Worm (Caenorhabditis elegans): ENCODE measurements around the gene C16A3.5.

C16A3.5 gene

DNA sequence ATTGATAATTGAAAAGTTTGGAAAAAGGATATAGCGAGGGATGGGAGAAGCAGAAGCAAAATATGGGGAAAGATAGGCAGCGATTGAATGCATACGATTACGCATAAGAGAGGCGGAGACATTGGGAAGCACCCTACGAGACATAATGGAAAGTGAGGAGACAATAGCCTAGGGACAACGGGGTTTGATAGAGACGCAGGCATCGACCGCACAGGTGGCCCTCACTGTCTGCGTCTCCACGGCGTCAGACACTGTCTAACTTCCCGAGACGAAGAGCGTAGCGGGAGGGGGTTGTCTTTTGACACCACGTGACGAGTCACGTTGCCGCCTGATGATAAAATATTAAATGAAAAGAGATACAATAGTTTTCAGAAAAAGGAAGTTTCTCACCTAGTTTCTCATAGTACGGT, 40.4 kb downstream of the C16A3.5 start (continued):
- TF ChIP-seq tlf-1 (GFP tag; optimal IDR thresholded peaks at IDR 0.05) = peak; percentile 84
- no peak for TF ChIP-seq snpc-1.1 (tag; optimal IDR thresholded peaks at IDR 0.05; ENCODE audit: insufficient read depth)
- TF ChIP-seq lin-40 (tag; optimal IDR thresholded peaks at IDR 0.05) = peak; percentile 90
- peak; percentile 63 for TF ChIP-seq ztf-3 (GFP tag; optimal IDR thresholded peaks at IDR 0.05)
- no peak for TF ChIP-seq ztf-6 (GFP tag; IDR thresholded peaks at IDR 0.05)
- TF ChIP-seq B0261.1 (tag; optimal IDR thresholded peaks at IDR 0.05) = no peak
- TF ChIP-seq athp-1 (tag; optimal IDR thresholded peaks at IDR 0.05) = no peak
- TF ChIP-seq nfyb-1 (GFP tag; IDR thresholded peaks at IDR 0.05) = peak; percentile 90
- TF ChIP-seq akir-1 (GFP tag; optimal IDR thresholded peaks at IDR 0.05) = no peak
- no peak for TF ChIP-seq egl-18 (GFP tag; IDR thresholded peaks at IDR 0.05)
- TF ChIP-seq unc-130 (GFP tag; optimal IDR thresholded peaks at IDR 0.05) = no peak
- TF ChIP-seq ztf-26 (tag; optimal IDR thresholded peaks at IDR 0.05) = peak; percentile 88
- TF ChIP-seq ceh-27 (GFP tag; optimal IDR thresholded peaks at IDR 0.05) = peak; percentile 56
- TF ChIP-seq F33H1.4 (GFP tag; IDR thresholded peaks at IDR 0.05) = no peak
- no peak for TF ChIP-seq sea-2 (GFP tag; IDR thresholded peaks at IDR 0.05)
- TF ChIP-seq pbrm-1 (GFP tag; IDR thresholded peaks at IDR 0.05) = peak; percentile 80
- TF ChIP-seq ztf-22 (GFP tag; optimal IDR thresholded peaks at IDR 0.05) = peak; percentile 60
- no peak for TF ChIP-seq ceh-40 (GFP tag; IDR thresholded peaks at IDR 0.05)
- no peak for TF ChIP-seq cebp-2 (GFP tag; IDR thresholded peaks at IDR 0.05)
- TF ChIP-seq nfya-1 (tag; optimal IDR thresholded peaks at IDR 0.05; ENCODE audit: borderline replicate concordance, insufficient read depth) = no peak
- no peak for TF ChIP-seq F49E8.2 (tag; optimal IDR thresholded peaks at IDR 0.05; ENCODE audit: insufficient read depth)
- TF ChIP-seq snpc-1.3 (tag; optimal IDR thresholded peaks at IDR 0.05; ENCODE audit: insufficient read depth) = no peak
- peak; percentile 91 for TF ChIP-seq egl-44 (GFP tag; IDR thresholded peaks at IDR 0.05)
- peak; percentile 71 for TF ChIP-seq lin-54 (GFP tag; optimal IDR thresholded peaks at IDR 0.05)
- no peak for TF ChIP-seq efl-1 (GFP tag; optimal IDR thresholded peaks at IDR 0.05)
- TF ChIP-seq hmg-20 (GFP tag; IDR thresholded peaks at IDR 0.05) = peak; percentile 24; the same call in 1 of the 2 replicates
- TF ChIP-seq K11D2.4 (GFP tag; IDR thresholded peaks at IDR 0.05) = peak; percentile 85
- TF ChIP-seq hlh-26 (GFP tag; conservative IDR thresholded peaks at IDR 0.05) = no peak
- no peak for TF ChIP-seq B0035.1 (tag; optimal IDR thresholded peaks at IDR 0.05)
- TF ChIP-seq T26A5.8 (tag; optimal IDR thresholded peaks at IDR 0.05) = no peak
- TF ChIP-seq F39B2.1 (GFP tag; IDR thresholded peaks at IDR 0.05) = no peak
- peak; percentile 60 for TF ChIP-seq Y56A3A.18 (GFP tag; IDR thresholded peaks at IDR 0.05)
- TF ChIP-seq B0019.2 (GFP tag; conservative IDR thresholded peaks at IDR 0.05) = no peak
- TF ChIP-seq madf-10 (tag; optimal IDR thresholded peaks at IDR 0.05) = peak; percentile 60
- no peak for TF ChIP-seq rec-8 (tag; optimal IDR thresholded peaks at IDR 0.05)
- TF ChIP-seq nfya-2 (GFP tag; IDR thresholded peaks at IDR 0.05) = no peak
- TF ChIP-seq ztf-25 (GFP tag; IDR thresholded peaks at IDR 0.05) = no peak
- TF ChIP-seq ztf-18 (tag; optimal IDR thresholded peaks at IDR 0.05) = peak; percentile 38
- no peak for TF ChIP-seq F57A8.1 (GFP tag; optimal IDR thresholded peaks at IDR 0.05)
- TF ChIP-seq lag-1 (GFP tag; IDR thresholded peaks at IDR 0.05) = no peak
- no peak for TF ChIP-seq ceh-79 (tag; optimal IDR thresholded peaks at IDR 0.05)
- no peak for TF ChIP-seq sdz-38 (tag; optimal IDR thresholded peaks at IDR 0.05)
- no peak for TF ChIP-seq F57C9.4 (tag; optimal IDR thresholded peaks at IDR 0.05)
- no peak for TF ChIP-seq mes-4 (tag; optimal IDR thresholded peaks at IDR 0.05)
- TF ChIP-seq nhr-27 (tag; optimal IDR thresholded peaks at IDR 0.05) = no peak
- no peak for TF ChIP-seq madf-8 (GFP tag; conservative IDR thresholded peaks at IDR 0.05)
- no peak for TF ChIP-seq Y67H2A.10 (GFP tag; conservative IDR thresholded peaks at IDR 0.05)
- no peak for TF ChIP-seq snpc-4 (GFP tag; optimal IDR thresholded peaks at IDR 0.05)
- TF ChIP-seq snpc-4 (tag; optimal IDR thresholded peaks at IDR 0.05) = peak in 2 of 4 experiments; percentile 56 to 60
